Fruit fly (Drosophila melanogaster): Measurements from ENCODE around the gene CG32987.

CG32987 gene

DNA sequence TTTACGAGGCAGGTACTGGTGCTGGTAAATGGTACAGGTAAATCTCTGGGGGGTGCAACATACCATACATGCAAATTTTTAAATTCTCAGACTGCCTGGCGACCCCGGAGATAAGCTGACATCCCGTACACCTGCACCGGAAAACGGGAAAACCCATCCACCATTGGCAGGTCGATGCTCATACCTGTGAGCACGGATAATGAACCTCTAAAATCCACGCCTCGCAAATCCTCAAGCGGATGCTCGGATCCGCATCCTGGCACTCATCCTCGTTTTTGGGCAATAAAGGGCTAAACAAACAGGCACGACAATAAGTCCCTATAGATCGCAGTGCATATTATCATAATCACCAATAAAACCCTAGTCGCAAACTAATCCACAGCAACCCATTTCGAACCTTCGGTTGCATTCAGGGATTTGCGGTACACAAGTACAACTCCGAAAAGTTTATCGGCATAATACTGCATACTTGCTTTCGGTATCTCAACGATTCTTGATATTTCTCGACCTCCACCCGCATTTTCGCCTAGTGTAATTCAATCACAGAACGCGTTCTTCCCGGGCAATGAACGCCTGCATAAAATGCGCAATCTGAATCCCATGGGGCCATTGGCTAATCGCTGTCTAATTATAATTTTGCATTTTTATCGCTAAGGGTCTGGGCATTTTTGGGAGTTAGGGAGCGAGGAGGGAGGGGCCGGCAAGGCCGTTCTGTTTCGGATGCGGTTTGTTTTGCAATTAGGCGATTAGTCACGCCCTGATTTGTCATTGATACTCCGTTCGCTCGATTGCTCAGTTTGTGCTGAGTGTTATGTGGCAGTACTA lies 31.0 kb upstream of the CG32987 start:
- TF ChIP-seq rib (GFP tag; IDR thresholded peaks at IDR 0.05) (no peak), cad (GFP tag; optimal IDR thresholded peaks at IDR 0.05) (peak; percentile 80), zen (tag; optimal IDR thresholded peaks at IDR 0.05) (peak; percentile 78), CG3726 (GFP tag; IDR thresholded peaks at IDR 0.05) (no peak), prd (optimal IDR thresholded peaks at IDR 0.05) (no peak), prd (GFP tag; IDR thresholded peaks at IDR 0.05) (peak; percentile 31; the same call in 2 of the 3 replicates), sens (GFP tag) (peak; percentile 11), gcm (GFP tag; optimal IDR thresholded peaks at IDR 0.05) (peak; percentile 96), Fer2 (tag; optimal IDR thresholded peaks at IDR 0.05) (no peak), CG17802 (tag; optimal IDR thresholded peaks at IDR 0.05) (no peak), tll (GFP tag; optimal IDR thresholded peaks at IDR 0.05) (peak in 1 of 2 experiments; percentile 67), CG15479 (GFP tag; optimal IDR thresholded peaks at IDR 0.05) (peak; percentile 91), dm (GFP tag; optimal IDR thresholded peaks at IDR 0.05) (no peak), lov (optimal IDR thresholded peaks at IDR 0.05) (no peak), lov (GFP tag; IDR thresholded peaks at IDR 0.05) (no peak)

dm6 chr2L:8834806-8835483 lies 28.7 kb upstream of the CG32987 start:
- TF ChIP-seq BtbVII (GFP tag; optimal IDR thresholded peaks at IDR 0.05) (no peak), CG13287 (GFP tag; IDR thresholded peaks at IDR 0.05; ENCODE audit: partially characterized antibody) (no peak), CG18262 (tag; optimal IDR thresholded peaks at IDR 0.05) (peak; percentile 50), hth (optimal IDR thresholded peaks at IDR 0.05) (no peak), CG32532 (GFP tag; IDR thresholded peaks at IDR 0.05) (peak; percentile 30; the same call in 1 of the 2 replicates), fd3F (GFP tag; optimal IDR thresholded peaks at IDR 0.05) (no peak), zf30C (GFP tag; optimal IDR thresholded peaks at IDR 0.05) (no peak), Bteb2 (GFP tag; optimal IDR thresholded peaks at IDR 0.05) (no peak), Dref (GFP tag; IDR thresholded peaks at IDR 0.05) (no peak), Elba2 (GFP tag; optimal IDR thresholded peaks at IDR 0.05) (peak; percentile 6), CG16779 (GFP tag; IDR thresholded peaks at IDR 0.05) (no peak), pb (GFP tag; optimal IDR thresholded peaks at IDR 0.05) (no peak), Dip3 (GFP tag; optimal IDR thresholded peaks at IDR 0.05) (no peak), HLH54F (GFP tag; optimal IDR thresholded peaks at IDR 0.05) (no peak), Camta (GFP tag; optimal IDR thresholded peaks at IDR 0.05) (peak; percentile 38), CG18619 (GFP tag; optimal IDR thresholded peaks at IDR 0.05) (no peak), CG12769 (tag; optimal IDR thresholded peaks at IDR 0.05) (no peak), chif (GFP tag; optimal IDR thresholded peaks at IDR 0.05) (peak; percentile 40 to 64), bigmax (GFP tag; optimal IDR thresholded peaks at IDR 0.05) (no peak), CG7372 (GFP tag; IDR thresholded peaks at IDR 0.05) (0 out of 2 replicates have a peak, but pooled peaks have one; percentile 18), eyg (GFP tag; optimal IDR thresholded peaks at IDR 0.05) (no peak), Dip2 (GFP tag; IDR thresholded peaks at IDR 0.05) (no peak), CG42726 (GFP tag; IDR thresholded peaks at IDR 0.05; ENCODE audit: partially characterized antibody) (no peak), CG4617 (GFP tag; optimal IDR thresholded peaks at IDR 0.05; ENCODE audit: borderline replicate concordance) (no peak), chn (GFP tag; optimal IDR thresholded peaks at IDR 0.05) (peak; percentile 10), CG2120 (GFP tag; optimal IDR thresholded peaks at IDR 0.05) (no peak), Atf6 (GFP tag; IDR thresholded peaks at IDR 0.05) (peak; percentile 67; the same call in 1 of the 2 replicates), CG18764 (GFP tag; optimal IDR thresholded peaks at IDR 0.05) (no peak), stc (GFP tag; IDR thresholded peaks at IDR 0.05) (peak; percentile 34; the same call in 1 of the 2 replicates), CG5180 (GFP tag; optimal IDR thresholded peaks at IDR 0.05) (no peak), C15 (GFP tag; IDR thresholded peaks at IDR 0.05) (peak; percentile 53; the same call in 1 of the 3 replicates), CG6683 (GFP tag; optimal IDR thresholded peaks at IDR 0.05) (no peak), CG7963 (GFP tag; IDR thresholded peaks at IDR 0.05; ENCODE audit: partially characterized antibody) (0 out of 3 replicates have a peak, but pooled peaks have one; percentile 53)

Measured in whole organism, embryonic.